Worm (Caenorhabditis elegans): ENCODE data around the gene eps-8.

The eps-8 gene

ce11 chrIV:14891996-14892395 is 12.7 kb downstream of the eps-8 start:
- TF ChIP-seq unc-86 (tag; optimal IDR thresholded peaks at IDR 0.05) (no peak), nhr-84 (tag; optimal IDR thresholded peaks at IDR 0.05) (no peak), ceh-90 (tag; optimal IDR thresholded peaks at IDR 0.05) (no peak), isw-1 (GFP tag; IDR thresholded peaks at IDR 0.05) (no peak), sptf-1 (tag; optimal IDR thresholded peaks at IDR 0.05) (no peak), dpl-1 (GFP tag; optimal IDR thresholded peaks at IDR 0.05) (no peak), ceh-82 (tag; optimal IDR thresholded peaks at IDR 0.05) (no peak), zip-4 (GFP tag; optimal IDR thresholded peaks at IDR 0.05) (no peak), lin-14 (GFP tag; optimal IDR thresholded peaks at IDR 0.05) (no peak), nhr-20 (tag; optimal IDR thresholded peaks at IDR 0.05) (no peak), nhr-90 (tag; optimal IDR thresholded peaks at IDR 0.05; ENCODE audit: poor library complexity) (no peak), F16B12.6 (tag; optimal IDR thresholded peaks at IDR 0.05) (no peak), mdl-1 (tag; optimal IDR thresholded peaks at IDR 0.05) (no peak), ztf-4 (tag; optimal IDR thresholded peaks at IDR 0.05) (no peak), nhr-76 (tag; optimal IDR thresholded peaks at IDR 0.05) (no peak)

- TF ChIP-seq zip-4 (GFP tag; optimal IDR thresholded peaks at IDR 0.05): no peak
- TF ChIP-seq mab-9 (GFP tag; IDR thresholded peaks at IDR 0.05): no peak
- TF ChIP-seq hlh-17 (GFP tag; optimal IDR thresholded peaks at IDR 0.05; ENCODE audit: borderline replicate concordance): no peak
- no peak for TF ChIP-seq irx-1 (tag; optimal IDR thresholded peaks at IDR 0.05)
- TF ChIP-seq nhr-77 (tag; optimal IDR thresholded peaks at IDR 0.05): no peak
- no peak for TF ChIP-seq xbp-1 (tag; optimal IDR thresholded peaks at IDR 0.05)
- no peak for TF ChIP-seq ama-1 (optimal IDR thresholded peaks at IDR 0.05)
- TF ChIP-seq efl-1 (optimal IDR thresholded peaks at IDR 0.05): no peak
- no peak for TF ChIP-seq efl-1 (GFP tag; optimal IDR thresholded peaks at IDR 0.05 in 1 of 2)
- TF ChIP-seq nhr-47 (tag; optimal IDR thresholded peaks at IDR 0.05): no peak
- TF ChIP-seq unc-130 (tag; optimal IDR thresholded peaks at IDR 0.05): no peak
- TF ChIP-seq mep-1 (tag; optimal IDR thresholded peaks at IDR 0.05): no peak
Observed at ce11 chrIV:14894339-14894738, 15.1 kb downstream of the eps-8 start.

ce11 chrIV:14903188-14903587 is 23.9 kb downstream of the eps-8 start:
- TF ChIP-seq pax-3 (tag; optimal IDR thresholded peaks at IDR 0.05) (no peak), efl-1 (optimal IDR thresholded peaks at IDR 0.05) (no peak), efl-1 (GFP tag; optimal IDR thresholded peaks at IDR 0.05 in 1 of 2) (peak in 1 of 2 experiments; percentile 83), hlh-17 (GFP tag; optimal IDR thresholded peaks at IDR 0.05; ENCODE audit: borderline replicate concordance) (peak; percentile 6), ztf-11 (tag; optimal IDR thresholded peaks at IDR 0.05) (no peak), lir-3 (tag; optimal IDR thresholded peaks at IDR 0.05; ENCODE audit: poor library complexity) (no peak), nhr-85 (tag) (peak; percentile 63), sox-4 (tag; optimal IDR thresholded peaks at IDR 0.05) (no peak), hpl-2 (GFP tag; optimal IDR thresholded peaks at IDR 0.05) (no peak), C34B4.2 (tag; optimal IDR thresholded peaks at IDR 0.05) (no peak), xbp-1 (tag; optimal IDR thresholded peaks at IDR 0.05) (no peak)

ce11 chrIV:14909589-14909988 is 30.3 kb downstream of the eps-8 start, which contains the start of gene pnc-2:
Gene pnc-2 (minus strand): TSS chrIV:14909689.
- peak; percentile 19 for TF ChIP-seq fkh-8 (tag; optimal IDR thresholded peaks at IDR 0.05)
- no peak for TF ChIP-seq alr-1 (tag; optimal IDR thresholded peaks at IDR 0.05; ENCODE audit: borderline replicate concordance)

- TF ChIP-seq sup-37 (GFP tag; optimal IDR thresholded peaks at IDR 0.05) (no peak), grh-1 (GFP tag; IDR thresholded peaks at IDR 0.05) (no peak), efl-3 (GFP tag; optimal IDR thresholded peaks at IDR 0.05) (no peak), F16B12.6 (tag; optimal IDR thresholded peaks at IDR 0.05) (no peak), aly-2 (tag; optimal IDR thresholded peaks at IDR 0.05) (no peak), pag-3 (tag; optimal IDR thresholded peaks at IDR 0.05; ENCODE audit: borderline replicate concordance, insufficient read depth) (no peak), nhr-85 (tag) (no peak), ceh-82 (tag; optimal IDR thresholded peaks at IDR 0.05) (no peak), nhr-28 (tag; optimal IDR thresholded peaks at IDR 0.05) (no peak), alr-1 (tag; optimal IDR thresholded peaks at IDR 0.05; ENCODE audit: borderline replicate concordance) (no peak), Y116A8C.19 (tag; optimal IDR thresholded peaks at IDR 0.05; ENCODE audit: borderline replicate concordance) (no peak), ets-5 (GFP tag; IDR thresholded peaks at IDR 0.05) (no peak), lsy-2 (tag; optimal IDR thresholded peaks at IDR 0.05) (no peak), nhr-12 (tag; optimal IDR thresholded peaks at IDR 0.05) (no peak), blmp-1 (tag; optimal IDR thresholded peaks at IDR 0.05) (no peak), nhr-77 (tag; optimal IDR thresholded peaks at IDR 0.05) (no peak), mef-2 (tag; optimal IDR thresholded peaks at IDR 0.05) (no peak)
Observed at ce11 chrIV:14919310-14919709, 40.0 kb downstream of the eps-8 start, which contains the start of gene ccch-5. Gene ccch-5 (plus strand): TSS chrIV:14919610.

Data from whole organism, L1 larva.